Fruit fly (Drosophila melanogaster): ENCODE measurements around the gene Dph4.

Gene Dph4

dm6 chr3R:5601044-5601523 lies 22.8 kb downstream of the Dph4 start, which contains the start of the genes kra and SecS (continued):
- TF ChIP-seq Ptx1 (GFP tag; IDR thresholded peaks at IDR 0.05) (no peak), fd96Cb (tag; optimal IDR thresholded peaks at IDR 0.05) (peak; percentile 29), fu2 (GFP tag; optimal IDR thresholded peaks at IDR 0.05) (no peak), CG12769 (tag; optimal IDR thresholded peaks at IDR 0.05) (no peak), CG17829 (tag; optimal IDR thresholded peaks at IDR 0.05) (peak; percentile 67), chinmo (GFP tag; IDR thresholded peaks at IDR 0.05; ENCODE audit: partially characterized antibody) (no peak), CG14014 (GFP tag; IDR thresholded peaks at IDR 0.05) (no peak), CG4820 (GFP tag; optimal IDR thresholded peaks at IDR 0.05) (peak; percentile 57), HmgZ (tag; optimal IDR thresholded peaks at IDR 0.05) (peak; percentile 63), CG11560 (tag; IDR thresholded peaks at IDR 0.05) (no peak), CG2712 (tag; optimal IDR thresholded peaks at IDR 0.05) (peak; percentile 69), Hr51 (GFP tag; optimal IDR thresholded peaks at IDR 0.05) (peak; percentile 72 to 77), Deaf1 (tag; optimal IDR thresholded peaks at IDR 0.05) (no peak), HLH3B (GFP tag; IDR thresholded peaks at IDR 0.05) (no peak), exex (tag; optimal IDR thresholded peaks at IDR 0.05) (peak; percentile 6), ATbp (GFP tag; optimal IDR thresholded peaks at IDR 0.05) (peak; percentile 2), CG1233 (GFP tag; optimal IDR thresholded peaks at IDR 0.05) (peak; percentile 36), CG6689 (GFP tag; IDR thresholded peaks at IDR 0.05) (no peak), Vsx1 (GFP tag; optimal IDR thresholded peaks at IDR 0.05) (no peak), CG10147 (GFP tag; optimal IDR thresholded peaks at IDR 0.05) (peak; percentile 54), tin (GFP tag; optimal IDR thresholded peaks at IDR 0.05) (peak; percentile 65), GATAe (GFP tag; conservative IDR thresholded peaks at IDR 0.05) (no peak), CG12219 (GFP tag; optimal IDR thresholded peaks at IDR 0.05) (no peak), HLH4C (GFP tag; IDR thresholded peaks at IDR 0.05; ENCODE audit: partially characterized antibody) (no peak), pum (GFP tag; optimal IDR thresholded peaks at IDR 0.05) (peak; percentile 52), insv (GFP tag; optimal IDR thresholded peaks at IDR 0.05) (peak in 1 of 2 experiments; percentile 44), Camta (GFP tag; optimal IDR thresholded peaks at IDR 0.05) (peak; percentile 5), Antp (GFP tag; optimal IDR thresholded peaks at IDR 0.05) (peak; percentile 35), kni (GFP tag; optimal IDR thresholded peaks at IDR 0.05) (no peak), CTCF (GFP tag; optimal IDR thresholded peaks at IDR 0.05) (peak; percentile 60), Rfx (GFP tag; IDR thresholded peaks at IDR 0.05) (no peak), Hr78 (GFP tag; optimal IDR thresholded peaks at IDR 0.05) (no peak), Atf6 (GFP tag; IDR thresholded peaks at IDR 0.05) (no peak), Meics (GFP tag; optimal IDR thresholded peaks at IDR 0.05) (peak; percentile 53), CG18476 (GFP tag; optimal IDR thresholded peaks at IDR 0.05) (peak; percentile 52), Tbp (GFP tag; optimal IDR thresholded peaks at IDR 0.05) (no peak), Bgb (GFP tag; IDR thresholded peaks at IDR 0.05; ENCODE audit: partially characterized antibody) (no peak), lbe (GFP tag; optimal IDR thresholded peaks at IDR 0.05) (peak; percentile 47), jumu (GFP tag; optimal IDR thresholded peaks at IDR 0.05) (peak; percentile 48), amos (GFP tag; IDR thresholded peaks at IDR 0.05; ENCODE audit: partially characterized antibody) (no peak), B-H2 (GFP tag; optimal IDR thresholded peaks at IDR 0.05) (peak; percentile 58), Rx (GFP tag; IDR thresholded peaks at IDR 0.05) (no peak), vvl (GFP tag; IDR thresholded peaks at IDR 0.05) (no peak), CG17186 (GFP tag; optimal IDR thresholded peaks at IDR 0.05) (peak; percentile 86), zfh1 (GFP tag; IDR thresholded peaks at IDR 0.05) (no peak), CG8944 (GFP tag; optimal IDR thresholded peaks at IDR 0.05) (peak; percentile 32), Sox100B (GFP tag; optimal IDR thresholded peaks at IDR 0.05) (peak; percentile 71), disco-r (GFP tag; optimal IDR thresholded peaks at IDR 0.05) (no peak), CG9876 (GFP tag; optimal IDR thresholded peaks at IDR 0.05) (peak; percentile 44), ap (GFP tag; IDR thresholded peaks at IDR 0.05) (no peak), sd (tag; optimal IDR thresholded peaks at IDR 0.05) (peak; percentile 9)
